Fruit fly (Drosophila melanogaster) whole organism, embryonic: ENCODE results near the gene puc.

Experiments
- BEAF-32 ChIP-seq: fragments of 200-800 bp; sonication (Bioruptor generic); optimal IDR thresholded peaks from 3 replicates; lab custom pipeline; 2017; ENCODE audit warnings: missing biosample characterization, missing genetic modification characterization, mild to moderate bottlenecking, moderate library complexity, missing genetic modification reagents
- Bgb ChIP-seq: fragments of 200-800 bp; sonication (Bioruptor generic); IDR thresholded peaks from 2 replicates; pipeline ENCODE4 v1.3.6; 2022; ENCODE audit warnings: missing biosample characterization, missing genetic modification characterization; ENCODE audit not compliant: partially characterized antibody
- C15 ChIP-seq: fragments of 200-800 bp; sonication (Bioruptor generic); IDR thresholded peaks from 3 replicates; pipeline ENCODE4 v1.3.6; 2022; ENCODE audit warnings: missing biosample characterization, missing genetic modification characterization
- CG10979 ChIP-seq: fragments of 200-800 bp; sonication (Bioruptor generic); optimal IDR thresholded peaks from 2 replicates; lab custom pipeline; 2018; ENCODE audit warnings: missing biosample characterization, mild to moderate bottlenecking, missing genetic modification characterization, moderate library complexity
- CG11696 ChIP-seq: fragments of 200-800 bp; sonication (Bioruptor generic); IDR thresholded peaks from 2 replicates; pipeline ENCODE4 v1.3.6; 2022; ENCODE audit warnings: missing biosample characterization, missing genetic modification characterization
- CG14710 ChIP-seq: fragments of 200-800 bp; sonication (Bioruptor generic); optimal IDR thresholded peaks from 3 replicates; lab custom pipeline; 2019; ENCODE audit warnings: missing biosample characterization, mild to moderate bottlenecking, missing genetic modification characterization, moderate library complexity
- CG1602 ChIP-seq: fragments of 200-800 bp; sonication (Bioruptor generic); optimal IDR thresholded peaks from 3 replicates; lab custom pipeline; 2016; ENCODE audit warnings: missing biosample characterization, missing genetic modification characterization
- CG17568 ChIP-seq: fragments of 200-800 bp; sonication (Bioruptor generic); optimal IDR thresholded peaks from 2 replicates; lab custom pipeline; 2018; ENCODE audit warnings: missing biosample characterization, mild to moderate bottlenecking, missing genetic modification characterization, moderate library complexity
- CG1792 ChIP-seq: fragments of 200-800 bp; sonication (Bioruptor generic); optimal IDR thresholded peaks from 2 replicates; lab custom pipeline; 2016; ENCODE audit warnings: missing biosample characterization, missing genetic modification characterization
- CG2199 ChIP-seq: fragments of 200-800 bp; sonication (Bioruptor generic); IDR thresholded peaks from 3 replicates; pipeline ENCODE4 v1.3.6; 2022; ENCODE audit warnings: missing biosample characterization, missing genetic modification characterization
- CG32532 ChIP-seq: fragments of 200-800 bp; sonication (Bioruptor generic); IDR thresholded peaks from 2 replicates; pipeline ENCODE4 v1.3.6; 2022; ENCODE audit warnings: missing biosample characterization, missing genetic modification characterization
- CG4328 ChIP-seq: fragments of 200-800 bp; sonication (Bioruptor generic); optimal IDR thresholded peaks from 3 replicates; lab custom pipeline; 2017; ENCODE audit warnings: missing biosample characterization, missing genetic modification reagents, missing genetic modification characterization
- CG7839 ChIP-seq: fragments of 200-800 bp; sonication (Bioruptor generic); optimal IDR thresholded peaks from 3 replicates; lab custom pipeline; 2018; ENCODE audit warnings: missing biosample characterization, mild to moderate bottlenecking, missing genetic modification characterization, moderate library complexity
- CG8359 ChIP-seq: fragments of 200-800 bp; sonication (Bioruptor generic); optimal IDR thresholded peaks from 2 replicates; lab custom pipeline; 2017; ENCODE audit warnings: missing biosample characterization, mild to moderate bottlenecking, missing genetic modification characterization, borderline replicate concordance
- CTCF ChIP-seq: fragments of 200-800 bp; sonication (Bioruptor generic); optimal IDR thresholded peaks from 2 replicates; lab custom pipeline; 2017; ENCODE audit warnings: missing biosample characterization, mild to moderate bottlenecking, missing genetic modification characterization, moderate library complexity
- Dbx ChIP-seq: fragments of 200-800 bp; sonication (Bioruptor generic); IDR thresholded peaks from 3 replicates; pipeline ENCODE4 v1.3.6; 2022; ENCODE audit warnings: missing biosample characterization, missing genetic modification characterization
- Doc2 ChIP-seq: fragments of 200-800 bp; sonication (Bioruptor generic); IDR thresholded peaks from 2 replicates; pipeline ENCODE4 v1.3.6; 2022; ENCODE audit warnings: missing biosample characterization, missing genetic modification characterization
- Ets65A ChIP-seq: fragments of 200-800 bp; sonication (Bioruptor generic); peaks from one replicate; lab custom pipeline; 2016; ENCODE audit warnings: missing biosample characterization, missing genetic modification characterization
- H15 ChIP-seq: fragments of 200-800 bp; sonication (Bioruptor generic); IDR thresholded peaks from 3 replicates; pipeline ENCODE4 v1.3.6; 2022; ENCODE audit warnings: missing biosample characterization, missing genetic modification characterization
- HmgZ ChIP-seq: fragments of 200-800 bp; sonication (Bioruptor generic); optimal IDR thresholded peaks from 2 replicates; lab custom pipeline; 2018; ENCODE audit warnings: missing biosample characterization, mild to moderate bottlenecking, missing genetic modification characterization
- Mrtf ChIP-seq: fragments of 200-800 bp; sonication (Bioruptor generic); IDR thresholded peaks from 3 replicates; pipeline ENCODE4 v1.3.6; 2022; ENCODE audit warnings: missing biosample characterization, missing genetic modification characterization
- NK7.1 ChIP-seq: fragments of 200-800 bp; sonication (Bioruptor generic); optimal IDR thresholded peaks from 3 replicates; lab custom pipeline; 2016; ENCODE audit warnings: missing biosample characterization, missing genetic modification characterization
- NfI ChIP-seq: fragments of 200-800 bp; sonication (Bioruptor generic); optimal IDR thresholded peaks from 3 replicates; lab custom pipeline; 2018; ENCODE audit warnings: missing biosample characterization, mild to moderate bottlenecking, missing genetic modification characterization, moderate library complexity
- Ptx1 ChIP-seq: fragments of 200-800 bp; sonication (Bioruptor generic); IDR thresholded peaks from 2 replicates; pipeline ENCODE4 v1.3.6; 2022; ENCODE audit warnings: missing biosample characterization, missing genetic modification characterization
- ab ChIP-seq: fragments of 200-800 bp; sonication (Bioruptor generic); optimal IDR thresholded peaks from 2 replicates; lab custom pipeline; 2016; ENCODE audit warnings: missing biosample characterization, missing genetic modification characterization
- abd-A ChIP-seq: fragments of 200-800 bp; sonication (Bioruptor generic); optimal IDR thresholded peaks from 3 replicates; lab custom pipeline; 2019; ENCODE audit warnings: missing biosample characterization, mild to moderate bottlenecking, missing genetic modification characterization, moderate library complexity
- az2 ChIP-seq: fragments of 200-800 bp; sonication (Bioruptor generic); optimal IDR thresholded peaks from 3 replicates; lab custom pipeline; 2016; ENCODE audit warnings: missing biosample characterization, missing genetic modification characterization
- cg ChIP-seq: fragments of 200-800 bp; sonication (Bioruptor generic); optimal IDR thresholded peaks from 3 replicates; lab custom pipeline; 2019; ENCODE audit warnings: missing biosample characterization, mild to moderate bottlenecking, missing genetic modification characterization, moderate library complexity
- chinmo ChIP-seq: fragments of 200-800 bp; sonication (Bioruptor generic); IDR thresholded peaks from 4 replicates; pipeline ENCODE4 v1.3.6; 2022; ENCODE audit warnings: missing biosample characterization, missing genetic modification characterization; ENCODE audit not compliant: partially characterized antibody
- fd96Cb ChIP-seq: fragments of 200-800 bp; sonication (Bioruptor generic); optimal IDR thresholded peaks from 2 replicates; lab custom pipeline; 2018; ENCODE audit warnings: missing biosample characterization, mild to moderate bottlenecking, missing genetic modification characterization, moderate library complexity
- ftz-f1 ChIP-seq: fragments of 200-800 bp; sonication (Bioruptor generic); optimal IDR thresholded peaks from 2 replicates; lab custom pipeline; 2016; ENCODE audit warnings: missing biosample characterization, missing genetic modification characterization
- gfzf ChIP-seq: fragments of 200-800 bp; sonication (Bioruptor generic); optimal IDR thresholded peaks from 2 replicates; lab custom pipeline; 2016; ENCODE audit warnings: missing biosample characterization, mild to moderate bottlenecking, missing genetic modification characterization, moderate library complexity
- grau ChIP-seq: fragments of 200-800 bp; optimal IDR thresholded peaks from 3 replicates; lab custom pipeline; 2019; ENCODE audit warnings: missing biosample characterization, mild to moderate bottlenecking, missing genetic modification characterization, moderate library complexity
- kni ChIP-seq: fragments of 200-800 bp; sonication (Bioruptor generic); optimal IDR thresholded peaks from 3 replicates; lab custom pipeline; 2017; ENCODE audit warnings: mild to moderate bottlenecking, missing biosample characterization, missing genetic modification reagents, missing genetic modification characterization
- lbe ChIP-seq: fragments of 200-800 bp; sonication (Bioruptor generic); optimal IDR thresholded peaks from 2 replicates; lab custom pipeline; 2016; ENCODE audit warnings: missing biosample characterization, mild to moderate bottlenecking, missing genetic modification characterization
- mirr ChIP-seq: fragments of 200-800 bp; sonication (Bioruptor generic); optimal IDR thresholded peaks from 3 replicates; lab custom pipeline; 2018; ENCODE audit warnings: missing biosample characterization, mild to moderate bottlenecking, missing genetic modification characterization
- nau ChIP-seq: fragments of 200-800 bp; sonication (Bioruptor generic); optimal IDR thresholded peaks from 3 replicates; lab custom pipeline; 2017; ENCODE audit warnings: missing biosample characterization, mild to moderate bottlenecking, missing genetic modification characterization, missing genetic modification reagents
- pb ChIP-seq: fragments of 200-800 bp; sonication (Bioruptor generic); optimal IDR thresholded peaks from 3 replicates; lab custom pipeline; 2016; ENCODE audit warnings: missing biosample characterization, missing genetic modification characterization
- sim ChIP-seq: fragments of 200-800 bp; sonication (Bioruptor generic); IDR thresholded peaks from 2 replicates; pipeline ENCODE4 v1.3.6; 2022; ENCODE audit warnings: missing biosample characterization, missing genetic modification characterization
- stc ChIP-seq: fragments of 200-800 bp; sonication (Bioruptor generic); IDR thresholded peaks from 2 replicates; pipeline ENCODE4 v1.3.6; 2022; ENCODE audit warnings: missing biosample characterization, missing genetic modification characterization
- sug ChIP-seq: fragments of 200-800 bp; optimal IDR thresholded peaks from 2 replicates; lab custom pipeline; 2019; ENCODE audit warnings: missing biosample characterization, mild to moderate bottlenecking, missing genetic modification characterization, moderate library complexity
- tgo ChIP-seq: fragments of 200-800 bp; sonication (Bioruptor generic); IDR thresholded peaks from 3 replicates; pipeline ENCODE4 v1.3.6; 2022; ENCODE audit warnings: missing biosample characterization, missing genetic modification characterization
- twi ChIP-seq: fragments of 200-800 bp; optimal IDR thresholded peaks from 2 replicates; lab custom pipeline; 2019; ENCODE audit warnings: missing biosample characterization, mild to moderate bottlenecking, missing genetic modification characterization, moderate library complexity

The puc gene

dm6 chr3R:8146892-8147384 lies 41.8 kb downstream of the puc start (continued):
- TF ChIP-seq nau (GFP tag; lab: Kevin White, UChicago) (no peak), CG17568 (GFP tag; lab: Kevin White, UChicago) (no peak), Bgb (GFP tag; lab: Robert Waterston, UW) (no peak), kni (peak; percentile 45), Dbx (no peak), Ets65A (peak; percentile 56), CG32532 (GFP tag; lab: Robert Waterston, UW) (no peak), abd-A (tag; lab: Kevin White, UChicago) (peak; percentile 31), CG14710 (tag; lab: Kevin White, UChicago) (no peak), ftz-f1 (no peak), twi (tag; lab: Kevin White, UChicago) (no peak), Doc2 (no peak), NK7.1 (GFP tag; lab: Kevin White, UChicago) (no peak), CTCF (GFP tag; lab: Kevin White, UChicago) (no peak), sug (tag; lab: Kevin White, UChicago) (no peak), HmgZ (tag; lab: Kevin White, UChicago) (no peak), stc (GFP tag; lab: Robert Waterston, UW) (no peak), CG10979 (tag; lab: Kevin White, UChicago) (no peak), H15 (GFP tag; lab: Robert Waterston, UW) (no peak), Mrtf (GFP tag; lab: Robert Waterston, UW) (no peak), CG11696 (GFP tag; lab: Robert Waterston, UW) (no peak), gfzf (no peak), grau (tag; lab: Kevin White, UChicago) (no peak), Ptx1 (GFP tag; lab: Robert Waterston, UW) (no peak), CG1602 (no peak), fd96Cb (tag; lab: Kevin White, UChicago) (no peak), sim (no peak), pb (GFP tag; lab: Kevin White, UChicago) (no peak), CG8359 (GFP tag; lab: Kevin White, UChicago) (no peak), chinmo (GFP tag; lab: Robert Waterston, UW) (0 out of 4 replicates have a peak, but pooled peaks have one; percentile 42), CG7839 (no peak), BEAF-32 (GFP tag; lab: Kevin White, UChicago) (no peak), ab (GFP tag; lab: Kevin White, UChicago) (no peak), CG1792 (GFP tag; lab: Kevin White, UChicago) (no peak), az2 (GFP tag; lab: Kevin White, UChicago) (no peak), tgo (0 out of 3 replicates have a peak, but pooled peaks have one; percentile 25), cg (no peak), CG2199 (GFP tag; lab: Robert Waterston, UW) (peak; percentile 98), CG4328 (GFP tag; lab: Kevin White, UChicago) (no peak), NfI (no peak), C15 (GFP tag; lab: Robert Waterston, UW) (no peak), mirr (GFP tag; lab: Kevin White, UChicago) (no peak), lbe (GFP tag; lab: Kevin White, UChicago) (no peak)
